Fruit fly (Drosophila melanogaster): ENCODE measurements around the gene Vml.
A peak's percentile ranks its signal among the peaks of the same experiment; 100 is the strongest.

Gene Vml

dm6 chrX:2303771-2304513 lies 28.3 kb downstream of the Vml start (continued):
- TF ChIP-seq CG32767 (GFP tag; IDR thresholded peaks at IDR 0.05), result peak; percentile 86; the same call in 1 of the 2 replicates
- no peak for TF ChIP-seq vnd (GFP tag; IDR thresholded peaks at IDR 0.05; ENCODE audit: partially characterized antibody)
- peak; percentile 92 for TF ChIP-seq slp2 (GFP tag; optimal IDR thresholded peaks at IDR 0.05)
- TF ChIP-seq D19B (GFP tag; optimal IDR thresholded peaks at IDR 0.05), result peak; percentile 83
- peak; percentile 77 for TF ChIP-seq cato (GFP tag; optimal IDR thresholded peaks at IDR 0.05; ENCODE audit: borderline replicate concordance)
- TF ChIP-seq HLH4C (GFP tag; IDR thresholded peaks at IDR 0.05; ENCODE audit: partially characterized antibody), result no peak
- TF ChIP-seq Atf3 (GFP tag; optimal IDR thresholded peaks at IDR 0.05), result peak; percentile 90
- peak; percentile 28; the same call in 1 of the 3 replicates for TF ChIP-seq knrl (GFP tag; IDR thresholded peaks at IDR 0.05; ENCODE audit: partially characterized antibody)
- TF ChIP-seq fd64A (GFP tag; optimal IDR thresholded peaks at IDR 0.05), result peak; percentile 52
- peak; percentile 49 for TF ChIP-seq gcm2 (GFP tag; optimal IDR thresholded peaks at IDR 0.05)
- TF ChIP-seq E2f1 (GFP tag; IDR thresholded peaks at IDR 0.05), result peak; percentile 88
- TF ChIP-seq chn (GFP tag; optimal IDR thresholded peaks at IDR 0.05), result peak; percentile 91
- peak in 1 of 3 experiments; percentile 82 for TF ChIP-seq lola (GFP tag; optimal IDR thresholded peaks at IDR 0.05)
- peak; percentile 89 for TF ChIP-seq CG13424 (tag; optimal IDR thresholded peaks at IDR 0.05)
- peak; percentile 83 for TF ChIP-seq ranshi (GFP tag; IDR thresholded peaks at IDR 0.05)
- no peak for TF ChIP-seq ato (GFP tag; IDR thresholded peaks at IDR 0.05; ENCODE audit: partially characterized antibody)
- TF ChIP-seq toy (GFP tag; IDR thresholded peaks at IDR 0.05), result peak; percentile 54
- TF ChIP-seq CG9727 (GFP tag; optimal IDR thresholded peaks at IDR 0.05), result peak; percentile 91
- TF ChIP-seq Elba2 (GFP tag; optimal IDR thresholded peaks at IDR 0.05), result no peak
- peak; percentile 56 for TF ChIP-seq CG7928 (GFP tag; optimal IDR thresholded peaks at IDR 0.05)
- TF ChIP-seq dan (GFP tag; IDR thresholded peaks at IDR 0.05), result 0 out of 2 replicates have a peak, but pooled peaks have one; percentile 28
- TF ChIP-seq CG17328 (GFP tag; IDR thresholded peaks at IDR 0.05), result peak; percentile 86
- no peak for TF ChIP-seq prd (optimal IDR thresholded peaks at IDR 0.05)
- peak; percentile 90 for TF ChIP-seq prd (GFP tag; IDR thresholded peaks at IDR 0.05)
- TF ChIP-seq dmrt99B (tag; optimal IDR thresholded peaks at IDR 0.05), result peak; percentile 87
- peak; percentile 83 for TF ChIP-seq CG1602 (GFP tag; optimal IDR thresholded peaks at IDR 0.05)
- TF ChIP-seq CG10267 (tag; optimal IDR thresholded peaks at IDR 0.05), result peak; percentile 79
- no peak for TF ChIP-seq inv (GFP tag; IDR thresholded peaks at IDR 0.05; ENCODE audit: partially characterized antibody)
- peak; percentile 82 for TF ChIP-seq CG15479 (GFP tag; optimal IDR thresholded peaks at IDR 0.05)
- peak; percentile 70 for TF ChIP-seq CG5180 (GFP tag; optimal IDR thresholded peaks at IDR 0.05)
- TF ChIP-seq ci (GFP tag; IDR thresholded peaks at IDR 0.05), result peak; percentile 84
- peak; percentile 87 for TF ChIP-seq Hand (GFP tag; optimal IDR thresholded peaks at IDR 0.05)
- peak; percentile 80 for TF ChIP-seq Adf1 (GFP tag; IDR thresholded peaks at IDR 0.05)
- TF ChIP-seq pnt (GFP tag; optimal IDR thresholded peaks at IDR 0.05), result peak; percentile 80
- TF ChIP-seq Abd-B (GFP tag; optimal IDR thresholded peaks at IDR 0.05), result peak; percentile 80
- peak; percentile 87 for TF ChIP-seq phol (tag; optimal IDR thresholded peaks at IDR 0.05)
- TF ChIP-seq nerfin-2 (GFP tag; IDR thresholded peaks at IDR 0.05; ENCODE audit: partially characterized antibody), result no peak
- no peak for TF ChIP-seq Dfd (GFP tag; optimal IDR thresholded peaks at IDR 0.05)
- TF ChIP-seq CG14050 (GFP tag; IDR thresholded peaks at IDR 0.05), result peak; percentile 83
- peak; percentile 72 for TF ChIP-seq oc (tag; optimal IDR thresholded peaks at IDR 0.05)
- TF ChIP-seq dm (GFP tag; optimal IDR thresholded peaks at IDR 0.05), result peak; percentile 90
- TF ChIP-seq BEAF-32 (GFP tag; optimal IDR thresholded peaks at IDR 0.05), result no peak
- TF ChIP-seq CG12942 (GFP tag; optimal IDR thresholded peaks at IDR 0.05), result peak; percentile 77
- peak; percentile 58 for TF ChIP-seq CG3065 (GFP tag; optimal IDR thresholded peaks at IDR 0.05)
- peak; percentile 99 for TF ChIP-seq sens (GFP tag)
- peak; percentile 89 for TF ChIP-seq CG10979 (tag; optimal IDR thresholded peaks at IDR 0.05)
- TF ChIP-seq CG8944 (GFP tag; optimal IDR thresholded peaks at IDR 0.05), result peak; percentile 92
- peak; percentile 46; the same call in 1 of the 3 replicates for TF ChIP-seq H15 (GFP tag; IDR thresholded peaks at IDR 0.05)

Data from whole organism, embryonic.